Fruit fly (Drosophila melanogaster): Measurements from ENCODE around the gene Pfas.

DNA sequence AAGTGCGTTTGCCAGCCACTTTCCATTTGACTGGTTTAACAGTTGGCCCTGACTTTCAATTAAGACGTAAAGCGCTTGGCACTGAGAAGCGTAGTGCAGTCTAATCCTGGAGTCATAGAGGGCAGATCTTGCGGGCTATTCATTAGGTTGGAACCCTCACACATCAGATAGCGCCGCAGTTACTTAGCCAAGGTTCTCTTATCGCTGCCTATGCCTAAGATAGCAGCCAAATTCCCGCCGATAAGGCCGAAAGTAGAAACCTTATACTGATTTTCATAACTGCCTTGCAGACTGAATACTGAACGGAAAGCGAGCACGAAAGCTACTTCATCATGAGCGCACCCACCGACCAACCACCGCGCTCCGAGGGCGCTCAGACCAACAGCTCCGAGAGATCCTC, 26.3 kb upstream of the Pfas start:
- TF ChIP-seq CG8478 (optimal IDR thresholded peaks at IDR 0.05) (no peak), CTCF (optimal IDR thresholded peaks at IDR 0.05) (no peak)
